Worm (Caenorhabditis elegans) whole organism, young adult: Measurements from ENCODE around the gene ippk-1.

ENCODE experiments used
- B0019.2 ChIP-seq: fragments of 200-800 bp; sonication (Bioruptor generic); conservative IDR thresholded peaks from 2 replicates; pipeline ENCODE4 v1.3.6; 2022; ENCODE audit warnings: missing genetic modification reagents, missing genetic modification characterization, missing compliant biosample characterization
- C06A6.2 ChIP-seq: fragments of 200-800 bp; sonication (Bioruptor generic); conservative IDR thresholded peaks from 2 replicates; pipeline ENCODE4 v1.3.6; 2022; ENCODE audit warnings: missing genetic modification characterization, missing compliant biosample characterization
- F52B5.7 ChIP-seq: sonication (generic microtip); optimal IDR thresholded peaks from 2 replicates; lab custom pipeline; 2016; ENCODE audit warnings: mild to moderate bottlenecking, missing genetic modification characterization, missing compliant biosample characterization
- K12H6.12 ChIP-seq: fragments of 200-800 bp; sonication (Bioruptor generic); optimal IDR thresholded peaks from 2 replicates; lab custom pipeline; 2018; ENCODE audit warnings: mild to moderate bottlenecking, missing genetic modification characterization, missing compliant biosample characterization
- Y53G8AR.9 ChIP-seq: fragments of 200-800 bp; sonication (Bioruptor generic); conservative IDR thresholded peaks from 2 replicates; pipeline ENCODE4 v1.3.6; 2022; ENCODE audit warnings: missing genetic modification reagents, missing genetic modification characterization, missing compliant biosample characterization
- Y67H2A.10 ChIP-seq: fragments of 200-800 bp; sonication (Bioruptor generic); conservative IDR thresholded peaks from 2 replicates; pipeline ENCODE4 v1.3.6; 2022; ENCODE audit warnings: missing genetic modification reagents, missing genetic modification characterization, missing compliant biosample characterization
- Y79H2A.3 ChIP-seq: fragments of 200-800 bp; sonication (Bioruptor generic); conservative IDR thresholded peaks from 2 replicates; pipeline ENCODE4 v1.3.6; 2022; ENCODE audit warnings: missing genetic modification reagents, missing genetic modification characterization, missing compliant biosample characterization
- Y95B8A.8 ChIP-seq: fragments of 200-800 bp; sonication (Bioruptor generic); IDR thresholded peaks from 2 replicates; pipeline ENCODE4 v1.3.6; 2022; ENCODE audit warnings: missing genetic modification reagents, missing genetic modification characterization, missing compliant biosample characterization
- aptf-2 ChIP-seq: fragments of 200-800 bp; sonication (Bioruptor generic); conservative IDR thresholded peaks from 2 replicates; pipeline ENCODE4 v1.3.6; 2022; ENCODE audit warnings: missing genetic modification reagents, missing genetic modification characterization, missing compliant biosample characterization
- aptf-3 ChIP-seq: fragments of 200-800 bp; sonication (Bioruptor generic); IDR thresholded peaks from 2 replicates; pipeline ENCODE4 v1.3.6; 2022; ENCODE audit warnings: missing genetic modification characterization, missing compliant biosample characterization
- attf-3 ChIP-seq: fragments of 200-800 bp; sonication (Bioruptor generic); conservative IDR thresholded peaks from 2 replicates; pipeline ENCODE4 v1.3.6; 2022; ENCODE audit warnings: missing genetic modification reagents, missing genetic modification characterization, missing compliant biosample characterization
- attf-5 ChIP-seq: fragments of 200-800 bp; sonication (Bioruptor generic); optimal IDR thresholded peaks from 2 replicates; lab custom pipeline; 2018; ENCODE audit warnings: mild to moderate bottlenecking, missing genetic modification characterization, missing compliant biosample characterization
- attf-6 ChIP-seq: fragments of 200-800 bp; sonication (Bioruptor generic); IDR thresholded peaks from 2 replicates; pipeline ENCODE4 v1.3.6; 2022; ENCODE audit warnings: missing genetic modification reagents, missing genetic modification characterization, missing compliant biosample characterization
- bed-1 ChIP-seq: fragments of 200-800 bp; sonication (Bioruptor generic); IDR thresholded peaks from 2 replicates; pipeline ENCODE4 v1.3.6; 2022; ENCODE audit warnings: missing genetic modification reagents, missing genetic modification characterization, missing compliant biosample characterization
- ceh-100 ChIP-seq: fragments of 200-800 bp; sonication (Bioruptor generic); IDR thresholded peaks from 2 replicates; pipeline ENCODE4 v1.3.6; 2022; ENCODE audit warnings: missing genetic modification reagents, missing genetic modification characterization, missing compliant biosample characterization
- ceh-58 ChIP-seq: fragments of 200-800 bp; sonication (Bioruptor generic); IDR thresholded peaks from 2 replicates; pipeline ENCODE4 v1.3.6; 2022; ENCODE audit warnings: missing genetic modification characterization, missing compliant biosample characterization
- ceh-91 ChIP-seq: fragments of 200-800 bp; sonication (Bioruptor generic); IDR thresholded peaks from 2 replicates; pipeline ENCODE4 v1.3.6; 2022; ENCODE audit warnings: missing genetic modification reagents, missing genetic modification characterization, missing compliant biosample characterization
- die-1 ChIP-seq: sonication (generic microtip); optimal IDR thresholded peaks from 2 replicates; lab custom pipeline; 2016; ENCODE audit warnings: missing genotype, mild to moderate bottlenecking, missing genetic modification characterization, missing compliant biosample characterization
- dpl-1 ChIP-seq: fragments of 150-350 bp; optimal IDR thresholded peaks from 2 replicates; lab custom pipeline; 2014; ENCODE audit warnings: missing biosample characterization, missing genetic modification reagents, missing genetic modification characterization
- egl-44 ChIP-seq: fragments of 200-800 bp; sonication (Bioruptor generic); IDR thresholded peaks from 2 replicates; pipeline ENCODE4 v1.3.6; 2022; ENCODE audit warnings: missing genetic modification reagents, missing genetic modification characterization, missing compliant biosample characterization
- egrh-3 ChIP-seq: fragments of 200-800 bp; sonication (Bioruptor generic); IDR thresholded peaks from 2 replicates; pipeline ENCODE4 v1.3.6; 2022; ENCODE audit warnings: missing genetic modification reagents, missing genetic modification characterization, missing compliant biosample characterization
- fkh-3 ChIP-seq: sonication (generic microtip); optimal IDR thresholded peaks from 2 replicates; lab custom pipeline; 2016; ENCODE audit warnings: mild to moderate bottlenecking, missing genetic modification characterization, missing compliant biosample characterization
- hlh-12 ChIP-seq: sonication (generic microtip); optimal IDR thresholded peaks from 2 replicates; lab custom pipeline; 2016; ENCODE audit warnings: missing genetic modification characterization, missing compliant biosample characterization
- hmg-1.2 ChIP-seq: fragments of 200-800 bp; sonication (Bioruptor generic); IDR thresholded peaks from 2 replicates; pipeline ENCODE4 v1.3.6; 2022; ENCODE audit warnings: missing genetic modification reagents, missing genetic modification characterization, missing compliant biosample characterization
- lin-35 ChIP-seq, 3 experiments: fragments of 150-350 bp in 2 of 3; sonication (generic microtip) in 1 of 3; optimal IDR thresholded peaks; 2 replicates each; lab custom pipeline; 2014 to 2018; ENCODE audit warnings: missing biosample characterization in 3 of 3, missing genetic modification characterization in 3 of 3, missing genetic modification reagents in 3 of 3
- lir-1 ChIP-seq: fragments of 200-800 bp; sonication (Bioruptor generic); conservative IDR thresholded peaks from 2 replicates; pipeline ENCODE4 v1.3.6; 2022; ENCODE audit warnings: missing genetic modification reagents, missing genetic modification characterization, missing compliant biosample characterization
- madf-3 ChIP-seq: fragments of 200-800 bp; sonication (Bioruptor generic); IDR thresholded peaks from 2 replicates; pipeline ENCODE4 v1.3.6; 2022; ENCODE audit warnings: missing genetic modification reagents, missing genetic modification characterization, missing compliant biosample characterization
- mcd-1 ChIP-seq: fragments of 200-800 bp; sonication (Bioruptor generic); IDR thresholded peaks from 2 replicates; pipeline ENCODE4 v1.3.6; 2022; ENCODE audit warnings: missing genetic modification reagents, missing genetic modification characterization, missing compliant biosample characterization
- mel-28 ChIP-seq: sonication (generic microtip); optimal IDR thresholded peaks from 2 replicates; lab custom pipeline; 2016; ENCODE audit warnings: borderline replicate concordance, mild to moderate bottlenecking, missing genetic modification characterization, missing compliant biosample characterization
- nfya-1 ChIP-seq: sonication (generic microtip); optimal IDR thresholded peaks from 2 replicates; lab custom pipeline; 2017; ENCODE audit warnings: antibody characterized with exemption, missing compliant biosample characterization, missing genetic modification characterization, borderline replicate concordance; ENCODE audit not compliant: insufficient read depth
- nfya-2 ChIP-seq: fragments of 200-800 bp; sonication (Bioruptor generic); IDR thresholded peaks from 2 replicates; pipeline ENCODE4 v1.3.6; 2022; ENCODE audit warnings: missing genetic modification reagents, missing genetic modification characterization, missing compliant biosample characterization
- nfyb-1 ChIP-seq: fragments of 200-800 bp; sonication (Bioruptor generic); IDR thresholded peaks from 2 replicates; pipeline ENCODE4 v1.3.6; 2022; ENCODE audit warnings: missing genetic modification reagents, missing genetic modification characterization, missing compliant biosample characterization
- nhr-179 ChIP-seq: sonication (generic microtip); optimal IDR thresholded peaks from 2 replicates; lab custom pipeline; 2016; ENCODE audit warnings: mild to moderate bottlenecking, missing genetic modification characterization, missing compliant biosample characterization
- rec-8 ChIP-seq, 2 experiments: sonication (generic microtip); optimal IDR thresholded peaks; 2 replicates each; lab custom pipeline; 2016; ENCODE audit warnings: mild to moderate bottlenecking in 2 of 2, missing genetic modification characterization in 2 of 2, missing genetic modification reagents in 2 of 2, missing genotype in 2 of 2, missing biosample characterization in 1 of 2, missing compliant biosample characterization in 1 of 2, moderate library complexity in 1 of 2
- snpc-1.1 ChIP-seq: sonication (generic microtip); optimal IDR thresholded peaks from 2 replicates; lab custom pipeline; 2017; ENCODE audit warnings: missing genetic modification characterization, mild to moderate bottlenecking, missing compliant biosample characterization, antibody characterized with exemption, moderate library complexity, missing genotype, missing genetic modification reagents; ENCODE audit not compliant: insufficient read depth
- snpc-1.3 ChIP-seq: sonication (generic microtip); optimal IDR thresholded peaks from 2 replicates; lab custom pipeline; 2017; ENCODE audit warnings: missing genetic modification characterization, mild to moderate bottlenecking, missing compliant biosample characterization, antibody characterized with exemption, moderate library complexity, missing genotype, missing genetic modification reagents; ENCODE audit not compliant: insufficient read depth
- snpc-4 ChIP-seq, 5 experiments: fragments of 150-350 bp in 1 of 5; sonication (generic microtip) in 4 of 5; optimal IDR thresholded peaks; 2 replicates each; lab custom pipeline; 2014 to 2018; ENCODE audit warnings: missing genetic modification characterization in 5 of 5, missing biosample characterization in 3 of 5, antibody characterized with exemption in 2 of 5, mild to moderate bottlenecking in 2 of 5, missing compliant biosample characterization in 2 of 5, missing genotype in 2 of 5, moderate library complexity in 2 of 5, missing genetic modification reagents in 1 of 5
- sptf-2 ChIP-seq: fragments of 200-800 bp; sonication (Bioruptor generic); optimal IDR thresholded peaks from 2 replicates; lab custom pipeline; 2018; ENCODE audit warnings: mild to moderate bottlenecking, missing genetic modification characterization, missing compliant biosample characterization
- unc-130 ChIP-seq: sonication (generic microtip); optimal IDR thresholded peaks from 2 replicates; lab custom pipeline; 2016; ENCODE audit warnings: missing genetic modification reagents, missing genetic modification characterization, missing compliant biosample characterization
- xnd-1 ChIP-seq: sonication (generic microtip); optimal IDR thresholded peaks from 2 replicates; lab custom pipeline; 2016; ENCODE audit warnings: missing genotype, missing genetic modification reagents, missing genetic modification characterization, missing compliant biosample characterization
- zfh-2 ChIP-seq: fragments of 200-800 bp; sonication (Bioruptor generic); conservative IDR thresholded peaks from 2 replicates; pipeline ENCODE4 v1.3.6; 2022; ENCODE audit warnings: missing genetic modification reagents, missing genetic modification characterization, missing compliant biosample characterization
- ztf-18 ChIP-seq: sonication (generic microtip); optimal IDR thresholded peaks from 2 replicates; lab custom pipeline; 2016; ENCODE audit warnings: missing genotype, mild to moderate bottlenecking, missing genetic modification characterization, missing compliant biosample characterization

The ippk-1 gene

ce11 chrII:11998903-11999302 is 43.8 kb upstream of the ippk-1 start, which contains the start of gene Y17G7B.23:
Y17G7B.23 (plus strand) TSS chrII:11999203.
- no peak for TF ChIP-seq dpl-1 (GFP tag; lab: Kevin White, UChicago)
- no peak for TF ChIP-seq nfyb-1 (GFP tag; lab: Robert Waterston, UW)
- no peak for TF ChIP-seq die-1 (tag; lab: Kevin White, UChicago)
- no peak for TF ChIP-seq aptf-2 (GFP tag; lab: Robert Waterston, UW)
- TF ChIP-seq rec-8 (tag; optimal IDR thresholded peaks at IDR 0.05; lab: Kevin White, UChicago) = no peak
- no peak for TF ChIP-seq unc-130 (GFP tag; lab: Kevin White, UChicago)
- TF ChIP-seq Y53G8AR.9 (GFP tag; lab: Robert Waterston, UW) = no peak
- no peak for TF ChIP-seq hlh-12 (tag; lab: Kevin White, UChicago)
- no peak for TF ChIP-seq F52B5.7 (tag; lab: Kevin White, UChicago)
- TF ChIP-seq nhr-179 (tag; lab: Kevin White, UChicago) = no peak
- TF ChIP-seq fkh-3 (tag; lab: Kevin White, UChicago) = no peak
- no peak for TF ChIP-seq Y67H2A.10 (GFP tag; lab: Robert Waterston, UW)
- TF ChIP-seq hmg-1.2 (GFP tag; lab: Robert Waterston, UW) = no peak
- TF ChIP-seq bed-1 (GFP tag; lab: Robert Waterston, UW) = no peak
- TF ChIP-seq nfya-1 (tag; lab: Kevin White, UChicago) = no peak

DNA sequence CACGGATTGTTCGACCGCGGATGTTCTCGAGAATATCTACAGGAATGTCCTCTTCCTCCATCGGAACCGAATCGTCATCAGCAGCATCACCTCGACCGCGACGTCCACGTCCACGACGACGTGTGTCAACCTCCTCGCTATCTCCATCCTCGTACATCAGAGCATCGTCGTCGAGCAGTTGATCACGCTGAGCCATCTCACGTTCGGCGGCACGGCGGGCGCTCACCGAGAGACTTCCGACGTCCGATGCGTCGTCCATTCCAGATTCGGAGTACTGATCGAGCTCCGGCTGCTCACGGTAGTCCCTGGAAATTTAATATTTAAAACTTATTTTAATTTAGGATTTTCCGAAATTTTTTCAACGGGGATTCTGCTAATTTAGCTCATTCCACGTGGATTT is 36.7 kb upstream of the ippk-1 start:
- peak; percentile 51; the same call in 1 of the 2 replicates for TF ChIP-seq egrh-3 (GFP tag; lab: Robert Waterston, UW)
- TF ChIP-seq zfh-2 (GFP tag; lab: Robert Waterston, UW) = peak; percentile 78
- no peak for TF ChIP-seq mel-28
- peak; percentile 36; the same call in 1 of the 2 replicates for TF ChIP-seq Y79H2A.3
- TF ChIP-seq ceh-58 (GFP tag; lab: Robert Waterston, UW) = 0 out of 2 replicates have a peak, but pooled peaks have one; percentile 5
- TF ChIP-seq madf-3 (GFP tag; lab: Robert Waterston, UW) = 0 out of 2 replicates have a peak, but pooled peaks have one; percentile 41
- no peak for TF ChIP-seq aptf-3 (GFP tag; lab: Robert Waterston, UW)

DNA sequence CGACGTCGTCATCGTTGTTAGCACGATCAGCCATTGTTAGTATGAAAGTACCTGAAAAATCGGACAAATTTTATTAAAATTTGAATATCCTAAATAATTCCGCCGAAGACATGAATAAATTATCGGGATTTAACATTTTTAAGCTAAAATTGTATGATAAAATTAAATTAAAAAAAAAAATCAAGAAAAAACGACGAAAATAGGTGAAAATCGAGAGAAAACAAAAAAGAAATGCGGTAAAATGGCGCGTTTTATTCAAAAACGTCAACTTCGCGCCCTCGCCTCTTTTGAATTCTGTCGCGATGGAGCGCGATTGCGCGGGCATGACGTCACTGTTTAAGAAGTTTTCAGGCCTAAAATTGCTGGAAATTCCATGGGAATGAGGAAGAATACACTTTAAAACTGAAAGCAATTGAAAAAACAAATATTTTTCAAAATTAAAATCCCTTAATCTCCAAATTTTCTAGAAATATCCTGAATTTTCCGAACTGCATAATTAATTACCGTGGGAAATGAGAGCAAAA is 36.1 kb upstream of the ippk-1 start, which contains the start of gene mcm-2:
mcm-2 (minus strand) TSS at position 51 of the 524 bp plus-strand sequence.
- TF ChIP-seq C06A6.2 = no peak
- TF ChIP-seq snpc-4 (GFP tag; optimal IDR thresholded peaks at IDR 0.05; lab: Kevin White, UChicago) = peak; percentile 59
- peak in 3 of 4 experiments; percentile 11 to 75 (median 43) for TF ChIP-seq snpc-4 (tag; optimal IDR thresholded peaks at IDR 0.05; lab: Kevin White, UChicago)
- TF ChIP-seq ceh-91 = peak; percentile 98
- no peak for TF ChIP-seq K12H6.12 (tag; lab: Kevin White, UChicago)
- peak; percentile 98 for TF ChIP-seq mcd-1 (GFP tag; lab: Robert Waterston, UW)
- TF ChIP-seq ztf-18 (tag; lab: Kevin White, UChicago) = peak; percentile 10
- TF ChIP-seq snpc-1.3 (tag; lab: Kevin White, UChicago) = peak; percentile 90
- peak; percentile 98 for TF ChIP-seq dpl-1 (GFP tag; lab: Kevin White, UChicago)
- peak; percentile 97 for TF ChIP-seq xnd-1 (tag; lab: Kevin White, UChicago)
- peak; percentile 80 for TF ChIP-seq ceh-100 (GFP tag; lab: Robert Waterston, UW)
- no peak for TF ChIP-seq sptf-2 (GFP tag; lab: Kevin White, UChicago)
- peak; percentile 65; the same call in 1 of the 2 replicates for TF ChIP-seq Y79H2A.3
- TF ChIP-seq attf-6 (GFP tag; lab: Robert Waterston, UW) = peak; percentile 84
- no peak for TF ChIP-seq nfya-2
- TF ChIP-seq attf-3 (GFP tag; lab: Robert Waterston, UW) = peak; percentile 75
- TF ChIP-seq Y95B8A.8 (GFP tag; lab: Robert Waterston, UW) = peak; percentile 96
- peak; percentile 62 for TF ChIP-seq attf-5
- TF ChIP-seq Y67H2A.10 (GFP tag; lab: Robert Waterston, UW) = peak; percentile 71; the same call in 1 of the 2 replicates
- TF ChIP-seq lin-35 (GFP tag; optimal IDR thresholded peaks at IDR 0.05; lab: Kevin White, UChicago) = peak; percentile 57 to 86 (median 74)
- peak; percentile 91 for TF ChIP-seq unc-130 (GFP tag; lab: Kevin White, UChicago)
- peak; percentile 94 for TF ChIP-seq B0019.2 (GFP tag; lab: Robert Waterston, UW)
- TF ChIP-seq Y53G8AR.9 (GFP tag; lab: Robert Waterston, UW) = peak; percentile 93; the same call in 1 of the 2 replicates
- no peak for TF ChIP-seq egl-44 (GFP tag; lab: Robert Waterston, UW)
- peak; percentile 87 for TF ChIP-seq lir-1 (GFP tag; lab: Robert Waterston, UW)
- TF ChIP-seq snpc-1.1 (tag; lab: Kevin White, UChicago) = peak; percentile 69
